Worm (Caenorhabditis elegans) whole organism, young adult: ENCODE measurements around the gene tsp-12.

Source experiments
- B0261.1 ChIP-seq: sonication (generic microtip); optimal IDR thresholded peaks from 2 replicates; lab custom pipeline; 2016; ENCODE audit warnings: mild to moderate bottlenecking, missing genetic modification characterization, moderate library complexity, missing compliant biosample characterization
- F49E8.2 ChIP-seq: sonication (generic microtip); optimal IDR thresholded peaks from 3 replicates; lab custom pipeline; 2017; ENCODE audit warnings: missing genetic modification characterization, mild to moderate bottlenecking, missing compliant biosample characterization, antibody characterized with exemption, moderate library complexity; ENCODE audit not compliant: insufficient read depth
- ceh-40 ChIP-seq: fragments of 200-800 bp; sonication (Bioruptor generic); IDR thresholded peaks from 2 replicates; pipeline ENCODE4 v1.3.6; 2022; ENCODE audit warnings: missing genetic modification characterization, missing compliant biosample characterization
- egl-44 ChIP-seq: fragments of 200-800 bp; sonication (Bioruptor generic); IDR thresholded peaks from 2 replicates; pipeline ENCODE4 v1.3.6; 2022; ENCODE audit warnings: missing genetic modification reagents, missing genetic modification characterization, missing compliant biosample characterization
- ekl-4 ChIP-seq: fragments of 200-800 bp; sonication (Bioruptor generic); IDR thresholded peaks from 2 replicates; pipeline ENCODE4 v1.3.6; 2022; ENCODE audit warnings: missing genetic modification reagents, missing genetic modification characterization, missing compliant biosample characterization
- lin-35 ChIP-seq, 3 experiments: fragments of 150-350 bp in 2 of 3; sonication (generic microtip) in 1 of 3; optimal IDR thresholded peaks; 2 replicates each; lab custom pipeline; 2014 to 2018; ENCODE audit warnings: missing biosample characterization in 3 of 3, missing genetic modification characterization in 3 of 3, missing genetic modification reagents in 3 of 3
- lin-40 ChIP-seq: sonication (generic microtip); optimal IDR thresholded peaks from 2 replicates; lab custom pipeline; 2016; ENCODE audit warnings: missing genetic modification characterization, mild to moderate bottlenecking, missing compliant biosample characterization, missing genotype, missing genetic modification reagents
- mes-4 ChIP-seq: sonication (generic microtip); optimal IDR thresholded peaks from 2 replicates; lab custom pipeline; 2016; ENCODE audit warnings: missing genotype, missing genetic modification characterization, missing compliant biosample characterization
- mxl-1 ChIP-seq: sonication (generic microtip); optimal IDR thresholded peaks from 2 replicates; lab custom pipeline; 2016; ENCODE audit warnings: missing genetic modification characterization, missing compliant biosample characterization
- nfya-1 ChIP-seq: sonication (generic microtip); optimal IDR thresholded peaks from 2 replicates; lab custom pipeline; 2017; ENCODE audit warnings: antibody characterized with exemption, missing compliant biosample characterization, missing genetic modification characterization, borderline replicate concordance; ENCODE audit not compliant: insufficient read depth
- nhr-179 ChIP-seq: sonication (generic microtip); optimal IDR thresholded peaks from 2 replicates; lab custom pipeline; 2016; ENCODE audit warnings: mild to moderate bottlenecking, missing genetic modification characterization, missing compliant biosample characterization
- nhr-90 ChIP-seq: sonication (generic microtip); optimal IDR thresholded peaks from 2 replicates; lab custom pipeline; 2016; ENCODE audit warnings: missing genotype, mild to moderate bottlenecking, missing genetic modification characterization, missing compliant biosample characterization
- rec-8 ChIP-seq, 2 experiments: sonication (generic microtip); optimal IDR thresholded peaks; 2 replicates each; lab custom pipeline; 2016; ENCODE audit warnings: mild to moderate bottlenecking in 2 of 2, missing genetic modification characterization in 2 of 2, missing genetic modification reagents in 2 of 2, missing genotype in 2 of 2, missing biosample characterization in 1 of 2, missing compliant biosample characterization in 1 of 2, moderate library complexity in 1 of 2
- tbp1 ChIP-seq: fragments of 200-800 bp; sonication (Bioruptor generic); optimal IDR thresholded peaks from 2 replicates; lab custom pipeline; 2018; ENCODE audit warnings: mild to moderate bottlenecking, missing genetic modification characterization, missing compliant biosample characterization

DNA sequence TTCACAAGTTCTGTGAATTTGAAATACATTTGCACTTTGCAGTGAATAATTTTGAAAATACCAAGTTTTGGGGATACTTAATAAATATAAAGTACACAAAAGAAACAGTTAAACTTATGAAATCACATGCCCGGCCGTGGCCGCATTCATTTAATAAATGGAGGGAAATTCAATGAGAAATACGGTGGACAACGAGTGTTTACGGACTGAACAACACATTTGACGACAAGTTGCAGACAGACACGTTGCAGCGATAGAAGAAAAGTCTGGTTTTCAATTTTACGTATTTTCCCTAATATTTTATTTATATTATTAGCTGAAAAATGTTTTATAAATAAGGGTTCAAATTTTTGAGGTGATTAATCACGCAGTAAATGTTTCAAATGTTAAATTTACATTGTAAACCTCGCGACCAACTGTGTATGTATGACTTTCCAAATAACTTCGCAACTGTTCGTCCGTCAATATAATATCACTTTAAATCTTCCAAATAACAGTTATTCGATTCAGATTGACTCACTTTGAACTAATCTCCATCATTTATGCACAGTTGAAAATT, 1.1 kb upstream of the tsp-12 start, which contains the start of gene copg-1:
- TF ChIP-seq ekl-4 (GFP tag; lab: Robert Waterston, UW) (no peak), nhr-90 (tag; lab: Kevin White, UChicago) (no peak), mxl-1 (tag; lab: Kevin White, UChicago) (no peak), tbp1 (GFP tag; lab: Kevin White, UChicago) (peak; percentile 14), ceh-40 (GFP tag; lab: Robert Waterston, UW) (no peak), rec-8 (tag; optimal IDR thresholded peaks at IDR 0.05; lab: Kevin White, UChicago) (no peak), lin-35 (GFP tag; optimal IDR thresholded peaks at IDR 0.05; lab: Kevin White, UChicago) (peak in 1 of 3 experiments; percentile 16), mes-4 (tag; lab: Kevin White, UChicago) (no peak), nfya-1 (tag; lab: Kevin White, UChicago) (no peak), B0261.1 (no peak), egl-44 (GFP tag; lab: Robert Waterston, UW) (no peak), lin-40 (tag; lab: Kevin White, UChicago) (peak; percentile 2), F49E8.2 (no peak), nhr-179 (tag; lab: Kevin White, UChicago) (no peak)
